Fruit fly (Drosophila melanogaster): ENCODE results near the gene meigo.

DNA sequence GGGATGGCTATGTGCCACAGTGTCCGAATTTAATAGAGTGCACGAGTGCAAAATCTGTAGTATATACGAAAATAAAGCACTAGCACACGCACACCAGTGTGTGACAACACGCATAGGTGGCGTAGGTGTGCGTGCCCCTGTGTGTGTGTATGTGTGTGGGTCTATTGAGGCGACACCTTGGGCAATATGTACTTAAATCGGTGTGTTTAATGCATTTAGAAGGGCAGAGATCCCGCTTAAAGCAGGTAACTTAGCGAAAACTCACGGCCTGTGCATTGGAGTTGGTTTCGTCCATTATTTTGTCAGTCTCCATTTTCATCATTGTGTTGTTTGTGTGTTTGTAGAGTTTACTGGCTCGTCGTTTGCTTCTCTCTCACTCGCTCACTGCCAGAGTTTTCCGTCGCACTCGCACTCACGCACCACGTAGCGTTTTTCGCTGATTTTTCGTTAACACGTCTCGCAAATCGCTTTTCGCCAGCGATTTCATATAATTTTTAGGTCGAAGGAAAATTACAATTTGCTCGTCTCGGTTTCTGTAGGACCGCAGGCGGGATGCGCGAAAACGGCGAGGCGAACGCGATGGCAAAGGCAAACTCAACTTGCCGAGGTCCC is 11.3 kb upstream of the meigo start:
- TF ChIP-seq dsx (GFP tag; optimal IDR thresholded peaks at IDR 0.05; ENCODE audit: poor library complexity, severe bottlenecking): no peak
- TF ChIP-seq ss (GFP tag; optimal IDR thresholded peaks at IDR 0.05): no peak
- no peak for TF ChIP-seq fd85E (GFP tag; optimal IDR thresholded peaks at IDR 0.05)
- TF ChIP-seq CG6854 (GFP tag; optimal IDR thresholded peaks at IDR 0.05): peak; percentile 36
- no peak for TF ChIP-seq CG10631 (GFP tag; optimal IDR thresholded peaks at IDR 0.05)
- TF ChIP-seq pdm3 (GFP tag; optimal IDR thresholded peaks at IDR 0.05): no peak
- no peak for TF ChIP-seq cyc (GFP tag; optimal IDR thresholded peaks at IDR 0.05)
- no peak for TF ChIP-seq esn (GFP tag; optimal IDR thresholded peaks at IDR 0.05)

Data from whole organism, prepupa.